Worm (Caenorhabditis elegans) whole organism, L1 larva: ENCODE results near the gene gck-1.

Experiments used
- ama-1 ChIP-seq: fragments of 150-350 bp; optimal IDR thresholded peaks from 2 replicates; lab custom pipeline; 2014
- elt-3 ChIP-seq, 6 experiments: fragments of 150-350 bp in 1 of 6; sonication (generic microtip); optimal IDR thresholded peaks; 2 replicates each; lab custom pipeline; 2017 to 2018; ENCODE audit warnings: missing biosample characterization in 6 of 6, missing genetic modification characterization in 6 of 6, inconsistent platforms in 1 of 6
- jun-1 ChIP-seq: fragments of 150-350 bp; optimal IDR thresholded peaks from 2 replicates; lab custom pipeline; 2014; ENCODE audit warnings: missing biosample characterization, missing genetic modification reagents, missing genetic modification characterization
- lin-15B ChIP-seq: fragments of 150-350 bp; sonication (generic microtip); optimal IDR thresholded peaks from 3 replicates; lab custom pipeline; 2014; ENCODE audit warnings: missing biosample characterization, missing genetic modification characterization
- pag-3 ChIP-seq: sonication (generic microtip); optimal IDR thresholded peaks from 2 replicates; lab custom pipeline; 2017; ENCODE audit warnings: missing genetic modification characterization, mild to moderate bottlenecking, missing compliant biosample characterization, antibody characterized with exemption, borderline replicate concordance; ENCODE audit not compliant: insufficient read depth
- rnt-1 ChIP-seq: sonication (generic microtip); optimal IDR thresholded peaks from 2 replicates; lab custom pipeline; 2016; ENCODE audit warnings: mild to moderate bottlenecking, missing genetic modification characterization, moderate library complexity, missing compliant biosample characterization
- skn-1 ChIP-seq: fragments of 150-350 bp; optimal IDR thresholded peaks from 2 replicates; lab custom pipeline; 2014; ENCODE audit warnings: missing biosample characterization, missing genetic modification characterization
- unc-98 ChIP-seq: fragments of 200-800 bp; sonication (Bioruptor generic); IDR thresholded peaks from 2 replicates; pipeline ENCODE4 v1.3.6; 2022; ENCODE audit warnings: missing genetic modification characterization, missing compliant biosample characterization
- ztf-4 ChIP-seq: fragments of 150-350 bp; optimal IDR thresholded peaks from 2 replicates; lab custom pipeline; 2014; ENCODE audit warnings: missing biosample characterization, missing genetic modification characterization

DNA sequence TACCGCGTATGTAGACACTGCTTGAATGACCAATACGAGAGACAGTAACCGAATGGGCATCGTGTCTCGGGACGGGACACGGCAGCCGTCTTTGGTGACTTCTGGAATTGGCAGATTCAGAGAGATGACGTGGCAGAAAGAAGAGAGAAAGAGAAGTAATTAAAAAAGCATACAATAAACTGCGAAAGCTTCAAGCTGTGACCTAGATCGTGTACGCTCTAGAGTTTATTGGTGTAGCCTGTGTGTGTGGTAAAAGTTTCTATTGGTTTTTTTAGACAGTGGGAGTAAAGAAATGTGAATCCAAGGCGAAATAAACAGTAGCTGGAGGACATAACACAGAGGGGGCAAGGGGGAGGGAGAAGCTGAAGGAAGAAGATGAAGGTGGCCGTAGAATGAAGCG lies 3.6 kb upstream of the gck-1 start, which contains the start of gene T19A5.3:
- TF ChIP-seq jun-1 (tag; lab: Kevin White, UChicago) (no peak), unc-98 (GFP tag; lab: Robert Waterston, UW) (no peak), lin-15B (no peak), skn-1 (no peak), rnt-1 (tag; lab: Kevin White, UChicago) (no peak), elt-3 (tag; optimal IDR thresholded peaks at IDR 0.05; lab: Kevin White, UChicago) (no peak), ztf-4 (no peak), pag-3 (no peak), ama-1 (lab: Kevin White, UChicago) (no peak)
